Worm (Caenorhabditis elegans) whole organism, early embryonic: Measurements from ENCODE around the gene Y14H12B.2.

Experiments
- ama-1 ChIP-seq: fragments of 150-350 bp; optimal IDR thresholded peaks from 2 replicates; lab custom pipeline; 2014
- hmg-4 ChIP-seq: fragments of 200-800 bp; sonication (Bioruptor generic); optimal IDR thresholded peaks from 2 replicates; lab custom pipeline; 2018; ENCODE audit warnings: mild to moderate bottlenecking, missing genetic modification characterization, missing compliant biosample characterization
- tra-4 ChIP-seq: sonication (generic microtip); optimal IDR thresholded peaks from 2 replicates; lab custom pipeline; 2017; ENCODE audit warnings: missing genetic modification characterization, missing compliant biosample characterization

DNA sequence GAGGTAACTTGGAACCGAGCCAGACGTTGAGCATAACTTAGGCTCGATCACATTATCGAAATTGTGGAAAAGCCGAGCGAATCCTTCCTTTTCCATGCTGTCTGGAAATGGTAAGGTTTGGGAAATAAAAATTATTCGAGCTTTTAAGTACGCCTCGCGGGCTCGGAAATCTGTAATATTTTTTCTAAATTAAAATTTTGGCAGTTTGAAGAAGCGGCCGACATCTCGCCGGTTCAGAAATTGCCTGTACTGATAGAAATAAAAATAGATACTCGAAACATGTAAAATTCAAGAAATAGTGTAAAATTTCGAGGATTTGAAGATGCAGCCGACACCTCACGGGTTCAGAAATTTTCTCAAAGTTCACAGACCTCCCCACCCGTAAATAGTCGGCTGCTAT, 22.8 kb downstream of the Y14H12B.2 start, which contains the start of gene bcmo-2:
- TF ChIP-seq tra-4 (tag; lab: Kevin White, UChicago) (no peak), hmg-4 (GFP tag; lab: Kevin White, UChicago) (no peak), ama-1 (no peak)
